Worm (Caenorhabditis elegans) whole organism, L1 larva: ENCODE measurements around the gene spc-1.

Experiments
- C16A3.4 ChIP-seq: fragments of 150-350 bp; optimal IDR thresholded peaks from 2 replicates; lab custom pipeline; 2014; ENCODE audit warnings: missing biosample characterization, missing genetic modification characterization
- Y116A8C.19 ChIP-seq: sonication (generic microtip); optimal IDR thresholded peaks from 2 replicates; lab custom pipeline; 2016; ENCODE audit warnings: missing compliant biosample characterization, missing genetic modification characterization, borderline replicate concordance
- alr-1 ChIP-seq: fragments of 200-800 bp; sonication (Bioruptor generic); optimal IDR thresholded peaks from 2 replicates; lab custom pipeline; 2018; ENCODE audit warnings: borderline replicate concordance, mild to moderate bottlenecking, missing genetic modification characterization, missing compliant biosample characterization
- aly-2 ChIP-seq: fragments of 150-350 bp; optimal IDR thresholded peaks from 2 replicates; lab custom pipeline; 2014; ENCODE audit warnings: missing biosample characterization, missing genetic modification characterization
- ama-1 ChIP-seq: fragments of 150-350 bp; optimal IDR thresholded peaks from 2 replicates; lab custom pipeline; 2014
- ceh-8 ChIP-seq: fragments of 200-800 bp; sonication (Bioruptor generic); optimal IDR thresholded peaks from 2 replicates; lab custom pipeline; 2018; ENCODE audit warnings: mild to moderate bottlenecking, missing genetic modification characterization, moderate library complexity, missing compliant biosample characterization
- ceh-90 ChIP-seq: sonication (generic microtip); optimal IDR thresholded peaks from 2 replicates; lab custom pipeline; 2016; ENCODE audit warnings: missing genetic modification characterization, missing compliant biosample characterization
- ces-1 ChIP-seq: fragments of 150-350 bp; optimal IDR thresholded peaks from 2 replicates; lab custom pipeline; 2014; ENCODE audit warnings: missing biosample characterization, missing genetic modification reagents, missing genetic modification characterization
- dsc-1 ChIP-seq: sonication (generic microtip); optimal IDR thresholded peaks from 2 replicates; lab custom pipeline; 2016; ENCODE audit warnings: mild to moderate bottlenecking, missing genetic modification characterization, missing compliant biosample characterization
- efl-1 ChIP-seq, 4 experiments: fragments of 150-350 bp; optimal IDR thresholded peaks in 3 of 4; peaks in 1 of 4; 1 replicate in 1 of 4; 2 replicates in 3 of 4; lab custom pipeline; 2014; ENCODE audit warnings: missing biosample characterization in 2 of 4, missing genetic modification characterization in 2 of 4, missing genetic modification reagents in 2 of 4
- efl-3 ChIP-seq: fragments of 200-800 bp; sonication (Bioruptor generic); optimal IDR thresholded peaks from 2 replicates; lab custom pipeline; 2018; ENCODE audit warnings: mild to moderate bottlenecking, missing genetic modification characterization, missing compliant biosample characterization
- egl-13 ChIP-seq: sonication (generic microtip); optimal IDR thresholded peaks from 2 replicates; lab custom pipeline; 2016; ENCODE audit warnings: missing genotype, missing genetic modification reagents, missing genetic modification characterization, missing compliant biosample characterization
- egl-27 ChIP-seq, 2 experiments: fragments of 150-350 bp in 1 of 2; sonication (generic microtip); optimal IDR thresholded peaks; 3 replicates each; lab custom pipeline; 2017 to 2018; ENCODE audit warnings: missing biosample characterization in 2 of 2, missing genetic modification characterization in 2 of 2, missing genetic modification reagents in 2 of 2
- elt-2 ChIP-seq: sonication (generic microtip); optimal IDR thresholded peaks from 2 replicates; lab custom pipeline; 2016; ENCODE audit warnings: missing genetic modification characterization, mild to moderate bottlenecking, inconsistent platforms, missing compliant biosample characterization, missing genetic modification reagents
- elt-3 ChIP-seq, 6 experiments: fragments of 150-350 bp in 1 of 6; sonication (generic microtip); optimal IDR thresholded peaks; 2 replicates each; lab custom pipeline; 2017 to 2018; ENCODE audit warnings: missing biosample characterization in 6 of 6, missing genetic modification characterization in 6 of 6, inconsistent platforms in 1 of 6
- ets-5 ChIP-seq: fragments of 200-800 bp; sonication (Bioruptor generic); IDR thresholded peaks from 2 replicates; pipeline ENCODE4 v1.3.6; 2022; ENCODE audit warnings: missing genetic modification characterization, missing compliant biosample characterization
- fkh-10 ChIP-seq: sonication (generic microtip); optimal IDR thresholded peaks from 2 replicates; lab custom pipeline; 2017; ENCODE audit warnings: missing biosample characterization, missing genetic modification reagents, missing genetic modification characterization
- fkh-4 ChIP-seq: sonication (generic microtip); optimal IDR thresholded peaks from 2 replicates; lab custom pipeline; 2016; ENCODE audit warnings: missing compliant biosample characterization, missing genetic modification characterization, borderline replicate concordance
- hpl-2 ChIP-seq: fragments of 150-350 bp; optimal IDR thresholded peaks from 2 replicates; lab custom pipeline; 2014; ENCODE audit warnings: missing biosample characterization, missing genetic modification reagents, missing genetic modification characterization
- jun-1 ChIP-seq: fragments of 150-350 bp; optimal IDR thresholded peaks from 2 replicates; lab custom pipeline; 2014; ENCODE audit warnings: missing biosample characterization, missing genetic modification reagents, missing genetic modification characterization
- lin-13 ChIP-seq: fragments of 150-350 bp; optimal IDR thresholded peaks from 2 replicates; lab custom pipeline; 2014; ENCODE audit warnings: missing biosample characterization, missing genetic modification reagents, missing genetic modification characterization
- lin-14 ChIP-seq: fragments of 200-800 bp; sonication (Bioruptor generic); optimal IDR thresholded peaks from 2 replicates; lab custom pipeline; 2018; ENCODE audit warnings: mild to moderate bottlenecking, missing genetic modification characterization, moderate library complexity, missing compliant biosample characterization
- lin-35 ChIP-seq, 2 experiments: fragments of 150-350 bp; optimal IDR thresholded peaks; 2 replicates each; lab custom pipeline; 2014; ENCODE audit warnings: missing biosample characterization in 2 of 2, missing genetic modification characterization in 2 of 2, missing genetic modification reagents in 2 of 2
- lir-3 ChIP-seq: sonication (generic microtip); optimal IDR thresholded peaks from 2 replicates; lab custom pipeline; 2016; ENCODE audit warnings: mild to moderate bottlenecking, missing genetic modification characterization, moderate library complexity, missing compliant biosample characterization; ENCODE audit not compliant: poor library complexity
- lsy-2 ChIP-seq, 2 experiments: fragments of 150-350 bp; optimal IDR thresholded peaks; 2 replicates each; lab custom pipeline; 2014; ENCODE audit warnings: missing biosample characterization in 2 of 2, missing genetic modification characterization in 2 of 2
- mef-2 ChIP-seq: fragments of 150-350 bp; optimal IDR thresholded peaks from 2 replicates; lab custom pipeline; 2014; ENCODE audit warnings: missing biosample characterization, missing genetic modification characterization
- nhr-11 ChIP-seq: fragments of 150-350 bp; optimal IDR thresholded peaks from 2 replicates; lab custom pipeline; 2014; ENCODE audit warnings: missing biosample characterization, missing genetic modification characterization
- nhr-12 ChIP-seq: sonication (generic microtip); optimal IDR thresholded peaks from 2 replicates; lab custom pipeline; 2017; ENCODE audit warnings: missing biosample characterization, missing genetic modification characterization
- nhr-19 ChIP-seq: fragments of 200-800 bp; sonication (Bioruptor generic); conservative IDR thresholded peaks from 2 replicates; pipeline ENCODE4 v1.3.6; 2022; ENCODE audit warnings: missing genetic modification characterization, missing compliant biosample characterization
- nhr-237 ChIP-seq: fragments of 150-350 bp; optimal IDR thresholded peaks from 2 replicates; lab custom pipeline; 2014; ENCODE audit warnings: missing biosample characterization, missing genetic modification characterization
- nhr-76 ChIP-seq: sonication (generic microtip); optimal IDR thresholded peaks from 2 replicates; lab custom pipeline; 2017; ENCODE audit warnings: missing biosample characterization, missing genetic modification characterization
- nhr-84 ChIP-seq: sonication (generic microtip); optimal IDR thresholded peaks from 2 replicates; lab custom pipeline; 2017; ENCODE audit warnings: missing biosample characterization, missing genetic modification characterization
- nhr-85 ChIP-seq: sonication (generic microtip); peaks from one replicate; lab custom pipeline; 2016; ENCODE audit warnings: missing genetic modification characterization, inconsistent platforms, missing compliant biosample characterization
- nhr-90 ChIP-seq: sonication (generic microtip); optimal IDR thresholded peaks from 2 replicates; lab custom pipeline; 2016; ENCODE audit warnings: mild to moderate bottlenecking, missing genetic modification characterization, missing compliant biosample characterization; ENCODE audit not compliant: poor library complexity
- pag-3 ChIP-seq: sonication (generic microtip); optimal IDR thresholded peaks from 2 replicates; lab custom pipeline; 2017; ENCODE audit warnings: missing genetic modification characterization, mild to moderate bottlenecking, missing compliant biosample characterization, antibody characterized with exemption, borderline replicate concordance; ENCODE audit not compliant: insufficient read depth
- pax-3 ChIP-seq: fragments of 200-800 bp; sonication (Bioruptor generic); optimal IDR thresholded peaks from 2 replicates; lab custom pipeline; 2018; ENCODE audit warnings: mild to moderate bottlenecking, missing genetic modification characterization, moderate library complexity, missing compliant biosample characterization
- rnt-1 ChIP-seq: sonication (generic microtip); optimal IDR thresholded peaks from 2 replicates; lab custom pipeline; 2016; ENCODE audit warnings: mild to moderate bottlenecking, missing genetic modification characterization, moderate library complexity, missing compliant biosample characterization
- snu-23 ChIP-seq: sonication (generic microtip); optimal IDR thresholded peaks from 2 replicates; lab custom pipeline; 2016; ENCODE audit warnings: missing genetic modification characterization, missing compliant biosample characterization
- swsn-7 ChIP-seq: sonication (generic microtip); optimal IDR thresholded peaks from 2 replicates; lab custom pipeline; 2016; ENCODE audit warnings: missing genetic modification characterization, missing compliant biosample characterization
- tlp-1 ChIP-seq: fragments of 150-350 bp; optimal IDR thresholded peaks from 2 replicates; lab custom pipeline; 2014; ENCODE audit warnings: missing biosample characterization, missing genetic modification characterization
- unc-30 ChIP-seq: sonication (generic microtip); optimal IDR thresholded peaks from 2 replicates; lab custom pipeline; 2017; ENCODE audit warnings: missing biosample characterization, missing genetic modification characterization
- unc-86 ChIP-seq: sonication (generic microtip); optimal IDR thresholded peaks from 2 replicates; lab custom pipeline; 2016; ENCODE audit warnings: missing genetic modification characterization, missing compliant biosample characterization
- xbp-1 ChIP-seq: sonication (generic microtip); optimal IDR thresholded peaks from 2 replicates; lab custom pipeline; 2016; ENCODE audit warnings: missing genetic modification characterization, missing compliant biosample characterization
- zag-1 ChIP-seq: fragments of 150-350 bp; optimal IDR thresholded peaks from 2 replicates; lab custom pipeline; 2014; ENCODE audit warnings: missing biosample characterization, missing genetic modification characterization
- zip-4 ChIP-seq: fragments of 200-800 bp; sonication (Bioruptor generic); optimal IDR thresholded peaks from 2 replicates; lab custom pipeline; 2018; ENCODE audit warnings: mild to moderate bottlenecking, missing genetic modification characterization, moderate library complexity, missing compliant biosample characterization
- ztf-4 ChIP-seq: fragments of 150-350 bp; optimal IDR thresholded peaks from 2 replicates; lab custom pipeline; 2014; ENCODE audit warnings: missing biosample characterization, missing genetic modification characterization

spc-1 gene

DNA sequence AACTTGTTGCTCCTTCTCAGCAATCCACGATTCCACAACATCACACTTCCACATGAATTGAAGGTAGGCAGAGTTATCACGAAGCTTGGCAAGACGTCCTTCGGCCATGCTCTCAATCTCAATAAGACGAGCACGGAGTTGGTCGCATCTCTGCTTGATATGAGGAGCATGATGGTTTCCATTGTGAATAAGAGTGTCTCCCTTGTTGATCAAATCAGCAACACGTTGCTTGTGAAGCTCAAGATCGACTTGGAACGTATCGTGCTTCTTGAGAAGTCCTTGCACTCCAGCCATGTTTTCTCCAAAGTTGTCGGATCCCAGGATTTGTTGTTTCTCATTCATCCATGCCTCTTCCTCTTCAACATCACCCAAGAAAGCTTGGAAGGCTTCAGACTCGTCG lies 7.3 kb downstream of the spc-1 start:
- TF ChIP-seq Y116A8C.19 (tag; lab: Kevin White, UChicago) (no peak), ets-5 (no peak), hpl-2 (GFP tag; lab: Kevin White, UChicago) (no peak), rnt-1 (tag; lab: Kevin White, UChicago) (no peak), lin-14 (no peak), efl-3 (GFP tag; lab: Kevin White, UChicago) (no peak), C16A3.4 (tag; lab: Kevin White, UChicago) (no peak), pax-3 (tag; lab: Kevin White, UChicago) (no peak), ceh-8 (GFP tag; lab: Kevin White, UChicago) (no peak), tlp-1 (tag; lab: Kevin White, UChicago) (no peak), alr-1 (no peak), fkh-4 (tag; lab: Kevin White, UChicago) (no peak), nhr-11 (tag; lab: Kevin White, UChicago) (no peak), egl-13 (tag; lab: Kevin White, UChicago) (no peak), unc-86 (tag; lab: Kevin White, UChicago) (no peak)
- TF ChIP-seq, all 84 proteins: peak for 0

DNA sequence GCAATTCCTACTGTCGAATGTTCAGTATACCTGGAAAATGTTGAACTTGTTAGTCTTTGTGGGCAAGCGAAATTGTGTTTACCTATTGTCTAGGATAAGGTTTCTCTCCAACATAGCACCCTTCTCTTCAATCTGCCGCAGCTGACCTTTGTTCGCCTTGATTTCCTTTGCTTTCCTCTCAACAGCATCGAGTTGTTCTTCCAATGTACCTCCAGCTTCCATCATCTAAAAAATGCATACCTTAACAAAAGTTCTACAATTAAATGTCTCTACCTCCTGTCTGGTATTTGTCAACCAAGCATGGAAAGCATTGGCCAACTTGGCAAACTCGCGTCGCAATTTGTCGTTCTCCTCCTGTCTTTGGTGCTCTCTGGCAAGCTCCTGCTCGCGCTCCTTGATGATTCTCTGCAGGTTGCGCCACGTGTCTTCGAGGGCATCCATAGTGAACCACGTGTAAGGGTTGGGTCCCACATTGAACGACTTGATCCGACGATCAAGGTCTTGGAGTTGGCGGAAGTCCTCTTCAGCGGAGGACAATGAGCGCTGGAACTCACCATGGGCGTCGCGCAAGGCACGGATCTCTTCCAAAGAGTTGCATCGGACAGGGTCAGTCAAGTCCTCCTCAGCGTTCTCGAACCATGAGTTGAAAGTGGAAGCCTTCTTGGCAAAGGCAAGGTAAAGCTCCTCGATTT lies 8.1 kb downstream of the spc-1 start:
- TF ChIP-seq swsn-7 (tag; lab: Kevin White, UChicago): no peak
- no peak for TF ChIP-seq efl-1 (optimal IDR thresholded peaks at IDR 0.05; lab: Kevin White, UChicago)
- TF ChIP-seq efl-1 (GFP tag; optimal IDR thresholded peaks at IDR 0.05 in 1 of 2; lab: Kevin White, UChicago): peak in 1 of 2 experiments; percentile 76

DNA sequence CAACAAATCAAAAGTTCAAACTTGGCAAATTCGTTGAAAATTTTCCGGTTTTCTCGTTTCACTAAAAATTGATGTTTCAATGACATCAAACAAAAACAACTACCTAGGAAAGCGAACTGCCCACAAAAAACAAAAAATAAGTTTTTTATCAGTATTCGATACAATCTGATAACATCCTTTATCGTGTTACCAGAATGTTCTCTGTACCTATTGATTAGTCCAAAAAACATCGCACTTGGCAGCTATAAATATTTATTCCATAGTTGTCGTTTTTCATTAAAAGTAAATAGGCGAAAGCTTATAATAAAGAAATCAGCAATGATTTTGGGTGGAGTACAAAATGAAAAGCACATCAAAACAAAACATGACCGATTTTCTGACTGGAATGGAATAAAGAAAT lies 9.7 kb downstream of the spc-1 start:
- TF ChIP-seq xbp-1 (tag; lab: Kevin White, UChicago) (no peak), mef-2 (tag; lab: Kevin White, UChicago) (no peak), egl-27 (tag; optimal IDR thresholded peaks at IDR 0.05; lab: Kevin White, UChicago) (no peak), elt-2 (tag; lab: Kevin White, UChicago) (peak; percentile 79), unc-30 (no peak), efl-1 (optimal IDR thresholded peaks at IDR 0.05; lab: Kevin White, UChicago) (no peak), efl-1 (GFP tag; optimal IDR thresholded peaks at IDR 0.05 in 1 of 2; lab: Kevin White, UChicago) (no peak), pag-3 (tag; lab: Kevin White, UChicago) (no peak), nhr-85 (tag; lab: Kevin White, UChicago) (peak; percentile 88), elt-3 (tag; optimal IDR thresholded peaks at IDR 0.05; lab: Kevin White, UChicago) (peak in 1 of 6 experiments; percentile 80), ets-5 (no peak), snu-23 (peak; percentile 26), nhr-11 (tag; lab: Kevin White, UChicago) (no peak), ces-1 (GFP tag; lab: Kevin White, UChicago) (no peak), aly-2 (tag; lab: Kevin White, UChicago) (peak; percentile 85), zag-1 (tag; lab: Kevin White, UChicago) (no peak), unc-86 (tag; lab: Kevin White, UChicago) (no peak), fkh-10 (GFP tag; lab: Kevin White, UChicago) (no peak), ceh-90 (tag; lab: Kevin White, UChicago) (no peak), lin-13 (GFP tag; lab: Kevin White, UChicago) (no peak), lsy-2 (tag; optimal IDR thresholded peaks at IDR 0.05; lab: Kevin White, UChicago) (no peak), nhr-90 (tag; lab: Kevin White, UChicago) (peak; percentile 41), nhr-76 (tag; lab: Kevin White, UChicago) (no peak), fkh-4 (tag; lab: Kevin White, UChicago) (no peak), nhr-84 (no peak), ama-1 (lab: Kevin White, UChicago) (peak; percentile 38), swsn-7 (tag; lab: Kevin White, UChicago) (no peak), zip-4 (GFP tag; lab: Kevin White, UChicago) (no peak), lir-3 (tag; lab: Kevin White, UChicago) (no peak), nhr-237 (tag; lab: Kevin White, UChicago) (no peak), efl-3 (GFP tag; lab: Kevin White, UChicago) (no peak), lin-35 (GFP tag; optimal IDR thresholded peaks at IDR 0.05; lab: Kevin White, UChicago) (peak in 1 of 2 experiments; percentile 33), ztf-4 (tag; lab: Kevin White, UChicago) (peak; percentile 37), hpl-2 (GFP tag; lab: Kevin White, UChicago) (no peak), lin-14 (peak; percentile 31), nhr-19 (GFP tag; lab: Robert Waterston, UW) (peak; percentile 33; the same call in 1 of the 2 replicates), jun-1 (tag; lab: Kevin White, UChicago) (no peak), nhr-12 (tag; lab: Kevin White, UChicago) (no peak), dsc-1 (tag; lab: Kevin White, UChicago) (no peak)
